Fruit fly (Drosophila melanogaster): Measurements from ENCODE around the gene CG32054.

DNA sequence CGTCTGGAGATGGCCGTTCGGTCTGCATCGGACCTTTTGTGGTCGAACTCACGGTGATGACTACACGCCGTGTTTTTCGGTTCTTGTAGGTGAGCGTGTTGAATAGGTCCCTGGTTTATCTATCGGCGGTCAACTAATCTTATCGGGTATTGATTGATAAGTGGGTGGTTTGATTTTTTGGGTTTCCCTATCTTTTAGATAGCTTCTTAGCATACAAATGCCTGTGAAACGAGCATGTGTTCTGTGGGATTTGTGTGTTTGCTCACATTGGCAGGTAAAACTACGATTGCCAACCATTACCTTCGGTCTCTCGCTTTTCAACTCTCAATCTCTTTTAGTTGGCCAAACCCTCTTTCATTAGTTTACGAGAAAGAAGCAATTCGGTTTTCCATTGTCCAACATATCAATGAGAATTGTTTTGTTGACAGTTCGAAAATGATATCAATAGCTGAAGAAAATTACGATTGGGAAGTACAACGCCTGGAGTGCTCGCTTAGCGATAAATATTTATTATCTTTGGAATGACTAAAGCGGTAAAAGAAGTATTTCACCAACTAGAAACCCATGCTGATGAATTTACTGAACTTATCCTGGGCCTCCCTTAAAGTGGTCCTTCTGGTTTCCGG lies 2.1 kb downstream of the CG32054 start, which contains the start of gene CG32053:
- TF ChIP-seq CG8478 (optimal IDR thresholded peaks at IDR 0.05) (no peak), CTCF (optimal IDR thresholded peaks at IDR 0.05) (no peak)

Measured in S2 (cell line).